Worm (Caenorhabditis elegans) whole organism, young adult: ENCODE measurements around the gene wdr-54.

Experiments
- B0035.1 ChIP-seq: sonication (generic microtip); optimal IDR thresholded peaks from 2 replicates; lab custom pipeline; 2016; ENCODE audit warnings: missing genetic modification characterization, mild to moderate bottlenecking, missing compliant biosample characterization, missing genotype, missing genetic modification reagents
- C17E4.6 ChIP-seq: fragments of 200-800 bp; sonication (Bioruptor generic); IDR thresholded peaks from 2 replicates; pipeline ENCODE4 v1.3.6; 2022; ENCODE audit warnings: missing genetic modification reagents, missing genetic modification characterization, missing compliant biosample characterization
- F33H1.4 ChIP-seq: fragments of 200-800 bp; sonication (Bioruptor generic); IDR thresholded peaks from 2 replicates; pipeline ENCODE4 v1.3.6; 2022; ENCODE audit warnings: missing genetic modification reagents, missing genetic modification characterization, missing compliant biosample characterization
- K12H6.12 ChIP-seq: fragments of 200-800 bp; sonication (Bioruptor generic); optimal IDR thresholded peaks from 2 replicates; lab custom pipeline; 2018; ENCODE audit warnings: mild to moderate bottlenecking, missing genetic modification characterization, missing compliant biosample characterization
- Y53G8AR.9 ChIP-seq: fragments of 200-800 bp; sonication (Bioruptor generic); conservative IDR thresholded peaks from 2 replicates; pipeline ENCODE4 v1.3.6; 2022; ENCODE audit warnings: missing genetic modification reagents, missing genetic modification characterization, missing compliant biosample characterization
- Y95B8A.8 ChIP-seq: fragments of 200-800 bp; sonication (Bioruptor generic); IDR thresholded peaks from 2 replicates; pipeline ENCODE4 v1.3.6; 2022; ENCODE audit warnings: missing genetic modification reagents, missing genetic modification characterization, missing compliant biosample characterization
- ZK185.1 ChIP-seq: sonication (generic microtip); optimal IDR thresholded peaks from 2 replicates; lab custom pipeline; 2016; ENCODE audit warnings: mild to moderate bottlenecking, missing genetic modification characterization, missing compliant biosample characterization; ENCODE audit not compliant: poor library complexity, severe bottlenecking
- atf-7 ChIP-seq: sonication (generic microtip); optimal IDR thresholded peaks from 2 replicates; lab custom pipeline; 2017; ENCODE audit warnings: mild to moderate bottlenecking, missing genetic modification characterization, missing compliant biosample characterization
- attf-3 ChIP-seq: fragments of 200-800 bp; sonication (Bioruptor generic); conservative IDR thresholded peaks from 2 replicates; pipeline ENCODE4 v1.3.6; 2022; ENCODE audit warnings: missing genetic modification reagents, missing genetic modification characterization, missing compliant biosample characterization
- bed-2 ChIP-seq: fragments of 200-800 bp; sonication (Bioruptor generic); IDR thresholded peaks from 2 replicates; pipeline ENCODE4 v1.3.6; 2022; ENCODE audit warnings: missing genetic modification reagents, missing genetic modification characterization, missing compliant biosample characterization
- cebp-1 ChIP-seq, 2 experiments: fragments of 200-800 bp in 1 of 2; sonication (Bioruptor generic) in 1 of 2; sonication (generic microtip) in 1 of 2; IDR thresholded peaks in 1 of 2; optimal IDR thresholded peaks in 1 of 2; 2 replicates each; pipeline versions ENCODE4 v1.3.6 to Lab custom; 2017 to 2022; ENCODE audit warnings: missing compliant biosample characterization in 2 of 2, missing genetic modification characterization in 2 of 2, mild to moderate bottlenecking in 1 of 2, missing genetic modification reagents in 1 of 2, moderate library complexity in 1 of 2
- ceh-27 ChIP-seq: fragments of 200-800 bp; sonication (Bioruptor generic); optimal IDR thresholded peaks from 2 replicates; lab custom pipeline; 2018; ENCODE audit warnings: mild to moderate bottlenecking, missing genetic modification characterization, moderate library complexity, missing compliant biosample characterization
- dox-1 ChIP-seq: fragments of 200-800 bp; sonication (Bioruptor generic); IDR thresholded peaks from 2 replicates; pipeline ENCODE4 v1.3.6; 2022; ENCODE audit warnings: missing genetic modification reagents, missing genetic modification characterization, missing compliant biosample characterization
- dpff-1 ChIP-seq: sonication (generic microtip); optimal IDR thresholded peaks from 2 replicates; lab custom pipeline; 2017; ENCODE audit warnings: mild to moderate bottlenecking, missing genetic modification characterization, missing compliant biosample characterization
- efl-1 ChIP-seq: fragments of 150-350 bp; optimal IDR thresholded peaks from 2 replicates; lab custom pipeline; 2014; ENCODE audit warnings: missing biosample characterization, missing genetic modification reagents, missing genetic modification characterization
- egl-44 ChIP-seq: fragments of 200-800 bp; sonication (Bioruptor generic); IDR thresholded peaks from 2 replicates; pipeline ENCODE4 v1.3.6; 2022; ENCODE audit warnings: missing genetic modification reagents, missing genetic modification characterization, missing compliant biosample characterization
- ets-4 ChIP-seq: fragments of 200-800 bp; sonication (Bioruptor generic); optimal IDR thresholded peaks from 2 replicates; lab custom pipeline; 2018; ENCODE audit warnings: mild to moderate bottlenecking, missing genetic modification characterization, missing compliant biosample characterization
- hlh-12 ChIP-seq: sonication (generic microtip); optimal IDR thresholded peaks from 2 replicates; lab custom pipeline; 2016; ENCODE audit warnings: missing genetic modification characterization, missing compliant biosample characterization
- hlh-26 ChIP-seq: fragments of 200-800 bp; sonication (Bioruptor generic); conservative IDR thresholded peaks from 2 replicates; pipeline ENCODE4 v1.3.6; 2022; ENCODE audit warnings: missing genetic modification reagents, missing genetic modification characterization, missing compliant biosample characterization
- hmg-1.2 ChIP-seq: fragments of 200-800 bp; sonication (Bioruptor generic); IDR thresholded peaks from 2 replicates; pipeline ENCODE4 v1.3.6; 2022; ENCODE audit warnings: missing genetic modification reagents, missing genetic modification characterization, missing compliant biosample characterization
- hrde-1 ChIP-seq: sonication (generic microtip); optimal IDR thresholded peaks from 2 replicates; lab custom pipeline; 2016; ENCODE audit warnings: missing genetic modification characterization, mild to moderate bottlenecking, missing compliant biosample characterization, moderate library complexity, missing genotype, missing genetic modification reagents, borderline replicate concordance
- let-607 ChIP-seq, 2 experiments: fragments of 200-800 bp in 1 of 2; sonication (Bioruptor generic) in 1 of 2; sonication (generic microtip) in 1 of 2; optimal IDR thresholded peaks; 2 replicates each; lab custom pipeline; 2016 to 2018; ENCODE audit warnings: mild to moderate bottlenecking in 2 of 2, missing compliant biosample characterization in 2 of 2, missing genetic modification characterization in 2 of 2, moderate library complexity in 2 of 2, missing genotype in 1 of 2
- lin-35 ChIP-seq, 3 experiments: fragments of 150-350 bp in 2 of 3; sonication (generic microtip) in 1 of 3; optimal IDR thresholded peaks; 2 replicates each; lab custom pipeline; 2014 to 2018; ENCODE audit warnings: missing biosample characterization in 3 of 3, missing genetic modification characterization in 3 of 3, missing genetic modification reagents in 3 of 3
- lin-40 ChIP-seq: sonication (generic microtip); optimal IDR thresholded peaks from 2 replicates; lab custom pipeline; 2016; ENCODE audit warnings: missing genetic modification characterization, mild to moderate bottlenecking, missing compliant biosample characterization, missing genotype, missing genetic modification reagents
- lin-54 ChIP-seq: fragments of 200-800 bp; sonication (Bioruptor generic); optimal IDR thresholded peaks from 2 replicates; lab custom pipeline; 2018; ENCODE audit warnings: mild to moderate bottlenecking, missing genetic modification characterization, missing compliant biosample characterization
- lir-1 ChIP-seq: fragments of 200-800 bp; sonication (Bioruptor generic); conservative IDR thresholded peaks from 2 replicates; pipeline ENCODE4 v1.3.6; 2022; ENCODE audit warnings: missing genetic modification reagents, missing genetic modification characterization, missing compliant biosample characterization
- madf-10 ChIP-seq: sonication (generic microtip); optimal IDR thresholded peaks from 2 replicates; lab custom pipeline; 2016; ENCODE audit warnings: mild to moderate bottlenecking, missing genetic modification characterization, missing compliant biosample characterization
- mes-4 ChIP-seq: sonication (generic microtip); optimal IDR thresholded peaks from 2 replicates; lab custom pipeline; 2016; ENCODE audit warnings: missing genotype, missing genetic modification characterization, missing compliant biosample characterization
- nfyb-1 ChIP-seq: fragments of 200-800 bp; sonication (Bioruptor generic); IDR thresholded peaks from 2 replicates; pipeline ENCODE4 v1.3.6; 2022; ENCODE audit warnings: missing genetic modification reagents, missing genetic modification characterization, missing compliant biosample characterization
- nhr-80 ChIP-seq: sonication (generic microtip); optimal IDR thresholded peaks from 2 replicates; lab custom pipeline; 2016; ENCODE audit warnings: missing genetic modification characterization, missing compliant biosample characterization
- pbrm-1 ChIP-seq: fragments of 200-800 bp; sonication (Bioruptor generic); IDR thresholded peaks from 2 replicates; pipeline ENCODE4 v1.3.6; 2022; ENCODE audit warnings: missing genetic modification reagents, missing genetic modification characterization, missing compliant biosample characterization
- rcor-1 ChIP-seq: fragments of 200-800 bp; sonication (Bioruptor generic); IDR thresholded peaks from 2 replicates; pipeline ENCODE4 v1.3.6; 2022; ENCODE audit warnings: missing genetic modification reagents, missing genetic modification characterization, missing compliant biosample characterization
- snpc-3.4 ChIP-seq: sonication (generic microtip); optimal IDR thresholded peaks from 2 replicates; lab custom pipeline; 2017; ENCODE audit warnings: missing genetic modification characterization, mild to moderate bottlenecking, missing compliant biosample characterization, antibody characterized with exemption, moderate library complexity, missing genotype, missing genetic modification reagents
- snpc-4 ChIP-seq, 5 experiments: fragments of 150-350 bp in 1 of 5; sonication (generic microtip) in 4 of 5; optimal IDR thresholded peaks; 2 replicates each; lab custom pipeline; 2014 to 2018; ENCODE audit warnings: missing genetic modification characterization in 5 of 5, missing biosample characterization in 3 of 5, antibody characterized with exemption in 2 of 5, mild to moderate bottlenecking in 2 of 5, missing compliant biosample characterization in 2 of 5, missing genotype in 2 of 5, moderate library complexity in 2 of 5, missing genetic modification reagents in 1 of 5
- tbp1 ChIP-seq: fragments of 200-800 bp; sonication (Bioruptor generic); optimal IDR thresholded peaks from 2 replicates; lab custom pipeline; 2018; ENCODE audit warnings: mild to moderate bottlenecking, missing genetic modification characterization, missing compliant biosample characterization
- tbx-9 ChIP-seq: sonication (generic microtip); optimal IDR thresholded peaks from 2 replicates; lab custom pipeline; 2016; ENCODE audit warnings: borderline replicate concordance, missing genetic modification characterization, inconsistent platforms, missing compliant biosample characterization
- ztf-25 ChIP-seq: fragments of 200-800 bp; sonication (Bioruptor generic); IDR thresholded peaks from 2 replicates; pipeline ENCODE4 v1.3.6; 2022; ENCODE audit warnings: missing genetic modification reagents, missing genetic modification characterization, missing compliant biosample characterization
- ztf-3 ChIP-seq: fragments of 200-800 bp; sonication (Bioruptor generic); optimal IDR thresholded peaks from 2 replicates; lab custom pipeline; 2018; ENCODE audit warnings: mild to moderate bottlenecking, missing genetic modification characterization, missing compliant biosample characterization

Gene wdr-54

DNA sequence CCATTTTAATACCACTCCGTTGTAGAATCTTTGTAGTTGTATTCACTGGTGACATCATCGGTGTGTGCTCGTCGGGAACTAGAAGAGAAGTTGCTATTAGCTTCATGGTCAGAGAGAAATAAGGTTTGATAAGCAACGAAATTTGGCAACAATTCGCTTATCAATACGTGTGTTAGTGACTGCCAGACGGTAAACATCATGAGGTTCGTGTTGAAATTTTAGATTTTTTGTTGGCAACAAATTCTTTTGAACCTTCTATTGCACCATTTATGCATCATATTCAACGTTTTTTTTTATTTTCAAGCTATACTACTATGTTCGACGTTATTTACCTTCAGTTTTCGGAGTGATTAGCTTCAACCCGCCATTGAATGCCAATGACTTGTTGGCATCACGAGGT, 5.0 kb upstream of the wdr-54 start:
- TF ChIP-seq hrde-1 (tag; lab: Kevin White, UChicago), result no peak
- peak; percentile 92 for TF ChIP-seq nhr-80
- TF ChIP-seq atf-7 (tag; lab: Kevin White, UChicago), result peak; percentile 18
- peak; percentile 44; the same call in 1 of the 2 replicates for TF ChIP-seq dox-1 (GFP tag; lab: Robert Waterston, UW)
- peak; percentile 19 to 63 for TF ChIP-seq let-607 (tag; optimal IDR thresholded peaks at IDR 0.05; lab: Kevin White, UChicago)
- no peak for TF ChIP-seq tbx-9 (tag; lab: Kevin White, UChicago)
- TF ChIP-seq B0035.1, result no peak
- no peak; the same call in 1 of the 2 replicates for TF ChIP-seq cebp-1 (GFP tag; IDR thresholded peaks at IDR 0.05; lab: Robert Waterston, UW)
- peak; percentile 60 for TF ChIP-seq cebp-1 (tag; optimal IDR thresholded peaks at IDR 0.05; lab: Kevin White, UChicago)

DNA sequence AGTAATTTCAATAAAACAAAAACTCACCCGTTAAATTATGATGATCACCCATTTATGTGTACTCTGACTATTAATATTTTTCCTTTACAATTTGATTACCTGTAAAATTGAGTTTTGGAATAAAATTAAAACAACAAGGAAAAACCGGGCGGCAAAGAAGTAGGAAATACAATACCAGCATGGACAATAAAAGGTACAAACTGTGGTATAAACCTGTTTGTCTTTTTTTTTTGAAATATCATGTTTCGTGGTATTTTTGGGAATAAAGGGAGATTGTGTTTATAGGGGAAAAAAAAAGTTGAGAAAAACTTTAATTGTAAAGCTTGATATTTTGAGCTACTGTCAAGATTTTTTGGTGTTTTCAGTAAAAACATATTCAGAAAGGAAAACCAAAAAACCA, 3.3 kb upstream of the wdr-54 start, which contains the start of gene daf-3:
daf-3 (minus strand) TSS at position 101 of the 400 bp plus-strand sequence.
- TF ChIP-seq ztf-3 (no peak), pbrm-1 (GFP tag; lab: Robert Waterston, UW) (no peak), lin-54 (GFP tag; lab: Kevin White, UChicago) (no peak), bed-2 (GFP tag; lab: Robert Waterston, UW) (no peak), mes-4 (tag; lab: Kevin White, UChicago) (no peak), dpff-1 (no peak), ets-4 (GFP tag; lab: Kevin White, UChicago) (no peak), egl-44 (GFP tag; lab: Robert Waterston, UW) (no peak), dox-1 (GFP tag; lab: Robert Waterston, UW) (no peak), snpc-4 (GFP tag; optimal IDR thresholded peaks at IDR 0.05; lab: Kevin White, UChicago) (no peak), snpc-4 (tag; optimal IDR thresholded peaks at IDR 0.05; lab: Kevin White, UChicago) (no peak), cebp-1 (GFP tag; IDR thresholded peaks at IDR 0.05; lab: Robert Waterston, UW) (no peak), cebp-1 (tag; optimal IDR thresholded peaks at IDR 0.05; lab: Kevin White, UChicago) (no peak), hlh-26 (no peak), nfyb-1 (no peak), let-607 (tag; optimal IDR thresholded peaks at IDR 0.05; lab: Kevin White, UChicago) (no peak), C17E4.6 (no peak), lin-35 (GFP tag; optimal IDR thresholded peaks at IDR 0.05; lab: Kevin White, UChicago) (no peak), F33H1.4 (GFP tag; lab: Robert Waterston, UW) (no peak), snpc-3.4 (tag; lab: Kevin White, UChicago) (no peak)

- peak; percentile 98 for TF ChIP-seq hmg-1.2 (GFP tag; lab: Robert Waterston, UW)
- no peak for TF ChIP-seq hlh-12 (tag; lab: Kevin White, UChicago)
- TF ChIP-seq bed-2 (GFP tag; lab: Robert Waterston, UW), result no peak
- TF ChIP-seq madf-10, result no peak
- TF ChIP-seq Y53G8AR.9 (GFP tag; lab: Robert Waterston, UW), result 0 out of 2 replicates have a peak, but pooled peaks have one; percentile 39
- TF ChIP-seq lin-40, result peak; percentile 36
These were observed 2.8 kb upstream of the wdr-54 start for ce11 chrX:825924-826323.

DNA sequence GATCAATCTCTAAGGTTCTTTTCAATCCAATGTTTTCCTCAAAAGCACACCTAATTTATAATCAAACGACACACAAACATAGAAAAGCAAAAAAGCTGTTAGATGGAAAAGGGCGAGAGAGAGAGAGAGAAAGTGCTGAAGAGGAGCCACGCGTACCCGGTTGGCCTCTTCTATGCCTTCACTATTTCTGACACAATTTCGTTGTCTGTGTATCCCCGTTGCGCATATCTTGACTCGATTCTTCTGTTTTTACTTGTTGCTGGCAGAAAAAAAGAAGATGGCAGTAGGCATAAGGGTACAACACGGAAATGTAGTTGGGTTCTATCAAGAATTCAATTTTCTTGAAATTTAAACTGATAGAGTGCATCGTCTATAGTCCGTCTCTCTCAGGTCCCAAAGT, 1.2 kb upstream of the wdr-54 start:
- TF ChIP-seq dox-1 (GFP tag; lab: Robert Waterston, UW) (peak; percentile 40; the same call in 1 of the 2 replicates), rcor-1 (GFP tag; lab: Robert Waterston, UW) (0 out of 2 replicates have a peak, but pooled peaks have one; percentile 34), efl-1 (no peak), pbrm-1 (GFP tag; lab: Robert Waterston, UW) (0 out of 2 replicates have a peak, but pooled peaks have one; percentile 29), lin-40 (peak; percentile 65), attf-3 (GFP tag; lab: Robert Waterston, UW) (no peak), ztf-25 (no peak), tbp1 (GFP tag; lab: Kevin White, UChicago) (peak; percentile 4), let-607 (tag; optimal IDR thresholded peaks at IDR 0.05; lab: Kevin White, UChicago) (peak in 1 of 2 experiments; percentile 1), nhr-80 (peak; percentile 51), Y95B8A.8 (no peak), K12H6.12 (tag; lab: Kevin White, UChicago) (peak; percentile 54), hmg-1.2 (GFP tag; lab: Robert Waterston, UW) (peak; percentile 82), C17E4.6 (no peak), ceh-27 (GFP tag; lab: Kevin White, UChicago) (peak; percentile 21), lir-1 (GFP tag; lab: Robert Waterston, UW) (no peak), ZK185.1 (peak; percentile 39)
